In genomic region chrX:15072877-15073276, ce11 we compare ENCODE assay signal across 1 worm cellular context.
TF ChIP-seq lines count a peak whose summit lies in the region.

No protein-coding gene starts in this region.

TF ChIP-seq in whole organism, L1 larva, 84 proteins besides CTCF, POLR2A, EP300 and RAD21 (continued from another document):
- TF ChIP-seq efl-1 (optimal IDR thresholded peaks at IDR 0.05; lab: Kevin White, UChicago) (no peak), efl-1 (GFP tag; optimal IDR thresholded peaks at IDR 0.05 in 1 of 2; lab: Kevin White, UChicago) (peak in 1 of 2 experiments; percentile 58), mef-2 (tag; optimal IDR thresholded peaks at IDR 0.05; lab: Kevin White, UChicago) (no peak), unc-98 (GFP tag; IDR thresholded peaks at IDR 0.05; lab: Robert Waterston, UW) (no peak), lin-15B (tag; optimal IDR thresholded peaks at IDR 0.05; lab: Kevin White, UChicago) (no peak), elt-3 (tag; optimal IDR thresholded peaks at IDR 0.05; lab: Kevin White, UChicago) (peak in 2 of 6 experiments; percentile 71 to 72), dsc-1 (tag; optimal IDR thresholded peaks at IDR 0.05; lab: Kevin White, UChicago) (no peak), nhr-47 (tag; optimal IDR thresholded peaks at IDR 0.05; lab: Kevin White, UChicago) (no peak), ceh-63 (GFP tag; optimal IDR thresholded peaks at IDR 0.05; lab: Kevin White, UChicago) (no peak), elt-2 (tag; optimal IDR thresholded peaks at IDR 0.05; lab: Kevin White, UChicago) (no peak), nhr-90 (tag; optimal IDR thresholded peaks at IDR 0.05; lab: Kevin White, UChicago; ENCODE audit: poor library complexity) (peak; percentile 74), sptf-1 (tag; optimal IDR thresholded peaks at IDR 0.05; lab: Kevin White, UChicago) (no peak), F16B12.6 (tag; optimal IDR thresholded peaks at IDR 0.05; lab: Kevin White, UChicago) (no peak), ceh-8 (GFP tag; optimal IDR thresholded peaks at IDR 0.05; lab: Kevin White, UChicago) (no peak), mdl-1 (tag; optimal IDR thresholded peaks at IDR 0.05; lab: Kevin White, UChicago) (peak in 1 of 2 experiments; percentile 35), dpl-1 (GFP tag; optimal IDR thresholded peaks at IDR 0.05; lab: Kevin White, UChicago) (peak in 1 of 3 experiments; percentile 8), xbp-1 (tag; optimal IDR thresholded peaks at IDR 0.05; lab: Kevin White, UChicago) (no peak), egl-27 (tag; optimal IDR thresholded peaks at IDR 0.05; lab: Kevin White, UChicago) (no peak), unc-62 (GFP tag; optimal IDR thresholded peaks at IDR 0.05; lab: Kevin White, UChicago) (no peak), nhr-85 (tag; lab: Kevin White, UChicago) (peak; percentile 96), irx-1 (tag; optimal IDR thresholded peaks at IDR 0.05; lab: Kevin White, UChicago) (no peak), C34B4.2 (tag; optimal IDR thresholded peaks at IDR 0.05; lab: Kevin White, UChicago) (no peak), ets-5 (GFP tag; IDR thresholded peaks at IDR 0.05; lab: Robert Waterston, UW) (no peak), zag-1 (tag; optimal IDR thresholded peaks at IDR 0.05; lab: Kevin White, UChicago) (no peak), aha-1 (tag; optimal IDR thresholded peaks at IDR 0.05; lab: Kevin White, UChicago) (no peak), pag-3 (tag; optimal IDR thresholded peaks at IDR 0.05; lab: Kevin White, UChicago; ENCODE audit: borderline replicate concordance, insufficient read depth) (no peak), efl-3 (GFP tag; optimal IDR thresholded peaks at IDR 0.05; lab: Kevin White, UChicago) (no peak), nhr-11 (tag; optimal IDR thresholded peaks at IDR 0.05; lab: Kevin White, UChicago) (no peak), hpl-2 (GFP tag; optimal IDR thresholded peaks at IDR 0.05; lab: Kevin White, UChicago) (no peak), alr-1 (tag; optimal IDR thresholded peaks at IDR 0.05; lab: Kevin White, UChicago; ENCODE audit: borderline replicate concordance) (no peak), blmp-1 (tag; optimal IDR thresholded peaks at IDR 0.05; lab: Kevin White, UChicago) (peak; percentile 94), nhr-71 (tag; optimal IDR thresholded peaks at IDR 0.05; lab: Kevin White, UChicago) (peak; percentile 80), lin-13 (GFP tag; optimal IDR thresholded peaks at IDR 0.05; lab: Kevin White, UChicago) (no peak), C04F5.9 (tag; optimal IDR thresholded peaks at IDR 0.05; lab: Kevin White, UChicago) (no peak), lsy-2 (tag; optimal IDR thresholded peaks at IDR 0.05; lab: Kevin White, UChicago) (no peak), nhr-237 (tag; optimal IDR thresholded peaks at IDR 0.05; lab: Kevin White, UChicago) (no peak), zip-4 (GFP tag; optimal IDR thresholded peaks at IDR 0.05; lab: Kevin White, UChicago) (no peak), ceh-82 (tag; optimal IDR thresholded peaks at IDR 0.05; lab: Kevin White, UChicago) (no peak), ztf-4 (tag; optimal IDR thresholded peaks at IDR 0.05; lab: Kevin White, UChicago) (no peak), grh-1 (GFP tag; IDR thresholded peaks at IDR 0.05; lab: Robert Waterston, UW) (0 out of 2 replicates have a peak, but pooled peaks have one; percentile 61), hlh-17 (GFP tag; optimal IDR thresholded peaks at IDR 0.05; lab: Kevin White, UChicago; ENCODE audit: borderline replicate concordance) (no peak), jun-1 (tag; optimal IDR thresholded peaks at IDR 0.05; lab: Kevin White, UChicago) (no peak), pqm-1 (tag; optimal IDR thresholded peaks at IDR 0.05; lab: Kevin White, UChicago) (no peak), isw-1 (GFP tag; IDR thresholded peaks at IDR 0.05; lab: Robert Waterston, UW) (no peak), ama-1 (optimal IDR thresholded peaks at IDR 0.05; lab: Kevin White, UChicago) (no peak), fkh-8 (tag; optimal IDR thresholded peaks at IDR 0.05; lab: Kevin White, UChicago) (no peak), unc-86 (tag; optimal IDR thresholded peaks at IDR 0.05; lab: Kevin White, UChicago) (no peak), swsn-7 (tag; optimal IDR thresholded peaks at IDR 0.05; lab: Kevin White, UChicago) (no peak), sup-37 (GFP tag; optimal IDR thresholded peaks at IDR 0.05; lab: Kevin White, UChicago) (no peak), lin-14 (GFP tag; optimal IDR thresholded peaks at IDR 0.05; lab: Kevin White, UChicago) (peak; percentile 56), nhr-84 (tag; optimal IDR thresholded peaks at IDR 0.05; lab: Kevin White, UChicago) (no peak), snpc-4 (tag; optimal IDR thresholded peaks at IDR 0.05; lab: Kevin White, UChicago) (no peak), sox-4 (tag; optimal IDR thresholded peaks at IDR 0.05; lab: Kevin White, UChicago) (no peak), lin-39 (tag; optimal IDR thresholded peaks at IDR 0.05; lab: Kevin White, UChicago) (no peak), unc-30 (tag; optimal IDR thresholded peaks at IDR 0.05; lab: Kevin White, UChicago) (no peak), mab-9 (GFP tag; IDR thresholded peaks at IDR 0.05; lab: Robert Waterston, UW) (no peak), tlp-1 (tag; optimal IDR thresholded peaks at IDR 0.05; lab: Kevin White, UChicago) (no peak), nhr-20 (tag; optimal IDR thresholded peaks at IDR 0.05; lab: Kevin White, UChicago) (peak; percentile 81), aly-2 (tag; optimal IDR thresholded peaks at IDR 0.05; lab: Kevin White, UChicago) (no peak)
